Fruit fly (Drosophila melanogaster): Measurements from ENCODE around the gene crq.

The crq gene

DNA sequence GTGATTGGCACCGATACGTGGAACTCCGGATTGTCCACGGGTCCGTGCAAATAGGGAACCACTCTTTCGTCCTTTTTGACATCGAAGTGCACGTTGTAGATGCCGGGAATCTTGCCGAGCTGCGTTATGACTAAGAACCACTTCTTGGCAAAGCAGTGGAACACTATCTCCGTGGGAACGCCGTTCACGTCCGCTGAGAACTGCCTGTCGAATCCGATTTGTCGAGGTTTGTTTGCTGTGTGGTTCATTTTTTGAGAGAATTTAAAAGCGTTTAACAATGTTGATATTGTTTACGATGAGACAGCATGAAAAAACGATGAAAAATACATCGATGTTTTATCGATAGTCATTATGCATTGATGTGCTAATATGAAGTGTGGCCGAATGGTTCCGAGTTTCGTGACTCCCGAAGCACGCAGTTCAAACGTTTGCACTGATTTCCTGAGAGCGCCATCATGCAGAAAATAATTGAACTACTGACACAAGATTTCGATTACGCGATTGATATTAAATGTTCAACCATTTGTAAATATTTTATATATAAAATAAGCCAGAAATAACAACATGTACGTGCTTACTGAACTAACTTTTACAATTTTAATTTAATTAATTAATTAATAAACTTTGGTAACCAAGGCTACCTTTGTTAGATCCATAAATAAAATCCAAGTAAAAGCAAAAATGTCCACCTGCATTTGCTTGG, 31.6 kb downstream of the crq start, which contains the start of the genes CG11885 and CG13692:
Gene CG11885, minus strand, starts transcription at position 332 of the 703 bp plus-strand sequence.
Gene CG13692, plus strand, starts transcription at position 653 of the 703 bp plus-strand sequence.
- TF ChIP-seq CG11617 (GFP tag; optimal IDR thresholded peaks at IDR 0.05) (no peak), toe (GFP tag; optimal IDR thresholded peaks at IDR 0.05) (no peak), cic (GFP tag; optimal IDR thresholded peaks at IDR 0.05) (peak; percentile 39), CG7045 (GFP tag; optimal IDR thresholded peaks at IDR 0.05) (no peak), CG12768 (GFP tag; optimal IDR thresholded peaks at IDR 0.05) (peak; percentile 21), Mnt (GFP tag; optimal IDR thresholded peaks at IDR 0.05) (peak; percentile 81), cnc (optimal IDR thresholded peaks at IDR 0.05) (peak; percentile 88 to 93), Clk (GFP tag; optimal IDR thresholded peaks at IDR 0.05) (no peak), pad (GFP tag; optimal IDR thresholded peaks at IDR 0.05) (peak; percentile 41), Crg-1 (GFP tag; optimal IDR thresholded peaks at IDR 0.05) (no peak), kay (GFP tag; ENCODE audit: borderline replicate concordance) (no peak), CG1620 (GFP tag; optimal IDR thresholded peaks at IDR 0.05) (no peak), CG33017 (tag; optimal IDR thresholded peaks at IDR 0.05) (no peak), bab1 (GFP tag; optimal IDR thresholded peaks at IDR 0.05) (peak; percentile 73), ovo (GFP tag; optimal IDR thresholded peaks at IDR 0.05) (no peak), Hr96 (GFP tag; optimal IDR thresholded peaks at IDR 0.05) (no peak), CG7101 (tag; optimal IDR thresholded peaks at IDR 0.05) (peak; percentile 63), CG5204 (GFP tag; optimal IDR thresholded peaks at IDR 0.05) (no peak), CG14711 (tag; optimal IDR thresholded peaks at IDR 0.05) (peak; percentile 1), tj (GFP tag; optimal IDR thresholded peaks at IDR 0.05) (peak; percentile 77)

- TF ChIP-seq ovo (GFP tag; optimal IDR thresholded peaks at IDR 0.05), result peak; percentile 68
- no peak for TF ChIP-seq CG5204 (GFP tag; optimal IDR thresholded peaks at IDR 0.05)
- TF ChIP-seq cic (GFP tag; optimal IDR thresholded peaks at IDR 0.05), result peak; percentile 68
- peak; percentile 71 for TF ChIP-seq CG1620 (GFP tag; optimal IDR thresholded peaks at IDR 0.05)
- peak; percentile 86 for TF ChIP-seq CG7101 (tag; optimal IDR thresholded peaks at IDR 0.05)
- TF ChIP-seq CG11617 (GFP tag; optimal IDR thresholded peaks at IDR 0.05), result peak; percentile 92
- TF ChIP-seq CG7045 (GFP tag; optimal IDR thresholded peaks at IDR 0.05), result peak; percentile 83
- peak; percentile 100 for TF ChIP-seq kay (GFP tag; ENCODE audit: borderline replicate concordance)
- TF ChIP-seq bab1 (GFP tag; optimal IDR thresholded peaks at IDR 0.05), result peak; percentile 87
- peak; percentile 76 for TF ChIP-seq CG33017 (tag; optimal IDR thresholded peaks at IDR 0.05)
- no peak for TF ChIP-seq cnc (optimal IDR thresholded peaks at IDR 0.05)
- peak; percentile 76 for TF ChIP-seq Crg-1 (GFP tag; optimal IDR thresholded peaks at IDR 0.05)
- TF ChIP-seq Mnt (GFP tag; optimal IDR thresholded peaks at IDR 0.05), result peak; percentile 83
- TF ChIP-seq CG12768 (GFP tag; optimal IDR thresholded peaks at IDR 0.05), result peak; percentile 78
- peak; percentile 67 for TF ChIP-seq pad (GFP tag; optimal IDR thresholded peaks at IDR 0.05)
- TF ChIP-seq tj (GFP tag; optimal IDR thresholded peaks at IDR 0.05), result peak; percentile 66
- TF ChIP-seq Clk (GFP tag; optimal IDR thresholded peaks at IDR 0.05), result peak; percentile 26
- TF ChIP-seq toe (GFP tag; optimal IDR thresholded peaks at IDR 0.05), result peak; percentile 58
- peak; percentile 67 for TF ChIP-seq CG14711 (tag; optimal IDR thresholded peaks at IDR 0.05)
- peak; percentile 87 for TF ChIP-seq Hr96 (GFP tag; optimal IDR thresholded peaks at IDR 0.05)
Observed at dm6 chr2L:419620-420184, 33.1 kb downstream of the crq start, which contains the start of the genes CG13690 and RpLP1. CG13690 (minus strand) TSS chr2L:419652. RpLP1 (plus strand) TSS chr2L:419952.

- peak; percentile 94 for TF ChIP-seq toe (GFP tag; optimal IDR thresholded peaks at IDR 0.05)
- peak; percentile 57 for TF ChIP-seq tj (GFP tag; optimal IDR thresholded peaks at IDR 0.05)
- no peak for TF ChIP-seq kay (GFP tag; ENCODE audit: borderline replicate concordance)
- TF ChIP-seq CG7101 (tag; optimal IDR thresholded peaks at IDR 0.05), result peak; percentile 83
- peak; percentile 59 for TF ChIP-seq Clk (GFP tag; optimal IDR thresholded peaks at IDR 0.05)
- peak; percentile 94 for TF ChIP-seq CG1620 (GFP tag; optimal IDR thresholded peaks at IDR 0.05)
- peak; percentile 61 for TF ChIP-seq CG12768 (GFP tag; optimal IDR thresholded peaks at IDR 0.05)
- TF ChIP-seq pad (GFP tag; optimal IDR thresholded peaks at IDR 0.05), result peak; percentile 62
- TF ChIP-seq ovo (GFP tag; optimal IDR thresholded peaks at IDR 0.05), result peak; percentile 67
- TF ChIP-seq cnc (optimal IDR thresholded peaks at IDR 0.05), result no peak
- peak; percentile 90 for TF ChIP-seq CG5204 (GFP tag; optimal IDR thresholded peaks at IDR 0.05)
- TF ChIP-seq CG11617 (GFP tag; optimal IDR thresholded peaks at IDR 0.05), result peak; percentile 87
- peak; percentile 64 for TF ChIP-seq cic (GFP tag; optimal IDR thresholded peaks at IDR 0.05)
- TF ChIP-seq CG14711 (tag; optimal IDR thresholded peaks at IDR 0.05), result peak; percentile 61
- peak; percentile 81 for TF ChIP-seq Mnt (GFP tag; optimal IDR thresholded peaks at IDR 0.05)
- TF ChIP-seq CG7045 (GFP tag; optimal IDR thresholded peaks at IDR 0.05), result peak; percentile 74
- peak; percentile 85 for TF ChIP-seq Crg-1 (GFP tag; optimal IDR thresholded peaks at IDR 0.05)
- TF ChIP-seq bab1 (GFP tag; optimal IDR thresholded peaks at IDR 0.05), result peak; percentile 71
- peak; percentile 71 for TF ChIP-seq CG33017 (tag; optimal IDR thresholded peaks at IDR 0.05)
- TF ChIP-seq Hr96 (GFP tag; optimal IDR thresholded peaks at IDR 0.05), result peak; percentile 93
Observed at dm6 chr2L:414593-415399, 38.0 kb downstream of the crq start, which contains the start of the genes AP-2alpha and ebi. AP-2alpha (minus strand) TSS chr2L:414777. ebi (plus strand) TSS chr2L:415067.

DNA sequence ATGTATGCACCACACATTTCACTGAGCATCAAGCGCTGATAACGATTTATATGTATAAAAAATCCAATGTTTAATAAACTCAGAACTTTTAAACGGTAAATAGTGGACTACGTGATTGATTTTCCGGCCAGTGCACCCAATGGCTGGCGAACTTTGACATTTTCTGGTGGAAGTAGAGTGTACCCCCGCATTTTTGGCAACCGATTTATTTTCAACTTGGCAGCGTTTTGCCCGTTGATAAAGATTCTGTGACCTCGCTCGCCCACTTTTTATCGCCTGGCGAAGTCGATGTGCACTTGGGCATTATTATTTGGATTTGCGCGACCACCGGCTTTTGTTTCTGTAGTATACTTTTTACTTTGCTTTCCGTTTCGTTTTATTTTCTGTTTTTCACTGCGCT, 38.9 kb downstream of the crq start:
- no peak for TF ChIP-seq kay (GFP tag; ENCODE audit: borderline replicate concordance)
- no peak for TF ChIP-seq CG5204 (GFP tag; optimal IDR thresholded peaks at IDR 0.05)
- no peak for TF ChIP-seq toe (GFP tag; optimal IDR thresholded peaks at IDR 0.05)
- TF ChIP-seq Hr96 (GFP tag; optimal IDR thresholded peaks at IDR 0.05), result no peak
- TF ChIP-seq ovo (GFP tag; optimal IDR thresholded peaks at IDR 0.05), result no peak
- TF ChIP-seq CG33017 (tag; optimal IDR thresholded peaks at IDR 0.05), result no peak
